Fruit fly (Drosophila melanogaster) whole organism, prepupa: ENCODE measurements around the gene CG13675.

Source experiments
- CG11294 ChIP-seq: fragments of 200-800 bp; sonication (Bioruptor generic); IDR thresholded peaks from 2 replicates; pipeline ENCODE4 v1.3.6; 2022; ENCODE audit warnings: missing biosample characterization, missing genetic modification characterization
- CG11762 ChIP-seq: fragments of 200-800 bp; sonication (Bioruptor generic); optimal IDR thresholded peaks from 3 replicates; lab custom pipeline; 2016; ENCODE audit warnings: missing biosample characterization, missing genetic modification characterization; ENCODE audit not compliant: insufficient read depth
- CG15336 ChIP-seq: fragments of 200-800 bp; sonication (Bioruptor generic); IDR thresholded peaks from 2 replicates; pipeline ENCODE4 v1.3.6; 2022; ENCODE audit warnings: missing biosample characterization, missing genetic modification characterization
- CG1621 ChIP-seq: fragments of 200-800 bp; sonication (Bioruptor generic); optimal IDR thresholded peaks from 3 replicates; lab custom pipeline; 2018; ENCODE audit warnings: missing biosample characterization, mild to moderate bottlenecking, missing genetic modification characterization
- CG16779 ChIP-seq: fragments of 200-800 bp; sonication (Bioruptor generic); optimal IDR thresholded peaks from 3 replicates; lab custom pipeline; 2017; ENCODE audit warnings: missing biosample characterization, mild to moderate bottlenecking, missing genetic modification characterization
- CG3032 ChIP-seq: fragments of 200-800 bp; optimal IDR thresholded peaks from 2 replicates; lab custom pipeline; 2019; ENCODE audit warnings: missing biosample characterization, mild to moderate bottlenecking, missing genetic modification characterization, moderate library complexity
- CG31627 ChIP-seq: fragments of 200-800 bp; sonication (Bioruptor generic); optimal IDR thresholded peaks from 3 replicates; lab custom pipeline; 2016; ENCODE audit warnings: missing biosample characterization, missing genetic modification characterization
- CG32006 ChIP-seq: fragments of 200-800 bp; sonication (Bioruptor generic); optimal IDR thresholded peaks from 3 replicates; lab custom pipeline; 2017; ENCODE audit warnings: missing biosample characterization, mild to moderate bottlenecking, missing genetic modification characterization
- CG34406 ChIP-seq: fragments of 200-800 bp; sonication (Bioruptor generic); optimal IDR thresholded peaks from 3 replicates; lab custom pipeline; 2016; ENCODE audit warnings: missing biosample characterization, missing genetic modification characterization
- CG6163 ChIP-seq: fragments of 200-800 bp; sonication (Bioruptor generic); IDR thresholded peaks from 3 replicates; pipeline ENCODE4 v1.3.6; 2022; ENCODE audit warnings: missing biosample characterization, missing genetic modification characterization
- CG6276 ChIP-seq: fragments of 200-800 bp; sonication (Bioruptor generic); optimal IDR thresholded peaks from 2 replicates; lab custom pipeline; 2017; ENCODE audit warnings: missing biosample characterization, mild to moderate bottlenecking, missing genetic modification characterization
- CG6808 ChIP-seq: fragments of 200-800 bp; sonication (Bioruptor generic); optimal IDR thresholded peaks from 3 replicates; lab custom pipeline; 2017; ENCODE audit warnings: missing biosample characterization, missing genetic modification characterization, mild to moderate bottlenecking, moderate library complexity, missing genetic modification reagents
- CG6854 ChIP-seq: fragments of 200-800 bp; sonication (Bioruptor generic); optimal IDR thresholded peaks from 2 replicates; lab custom pipeline; 2017; ENCODE audit warnings: missing biosample characterization, mild to moderate bottlenecking, missing genetic modification characterization
- CG7368 ChIP-seq: fragments of 200-800 bp; sonication (Bioruptor generic); optimal IDR thresholded peaks from 3 replicates; lab custom pipeline; 2016; ENCODE audit warnings: missing biosample characterization, missing genetic modification characterization
- CG8119 ChIP-seq: fragments of 200-800 bp; sonication (Bioruptor generic); IDR thresholded peaks from 3 replicates; pipeline ENCODE4 v1.3.6; 2022; ENCODE audit warnings: missing biosample characterization, missing genetic modification characterization
- CG8319 ChIP-seq: fragments of 200-800 bp; sonication (Bioruptor generic); optimal IDR thresholded peaks from 3 replicates; lab custom pipeline; 2016; ENCODE audit warnings: missing biosample characterization, missing genetic modification characterization
- CG8632 ChIP-seq: fragments of 200-800 bp; sonication (Bioruptor generic); optimal IDR thresholded peaks from 3 replicates; lab custom pipeline; 2016; ENCODE audit warnings: missing biosample characterization, missing genetic modification characterization
- CG9139 ChIP-seq: fragments of 200-800 bp; sonication (Bioruptor generic); optimal IDR thresholded peaks from 3 replicates; lab custom pipeline; 2017; ENCODE audit warnings: missing biosample characterization, mild to moderate bottlenecking, missing genetic modification characterization
- Eip78C ChIP-seq: fragments of 200-800 bp; sonication (Bioruptor generic); peaks from one replicate; lab custom pipeline; 2016; ENCODE audit warnings: missing biosample characterization, missing genetic modification characterization
- Ets21C ChIP-seq: fragments of 200-800 bp; sonication (Bioruptor generic); optimal IDR thresholded peaks from 3 replicates; lab custom pipeline; 2016; ENCODE audit warnings: missing biosample characterization, missing genetic modification characterization
- Gug ChIP-seq: fragments of 200-800 bp; sonication (Bioruptor generic); IDR thresholded peaks from 2 replicates; pipeline ENCODE4 v1.3.6; 2022; ENCODE audit warnings: missing biosample characterization, missing genetic modification characterization
- Hr38 ChIP-seq: sonication (Bioruptor generic); optimal IDR thresholded peaks from 2 replicates; lab custom pipeline; 2016; ENCODE audit warnings: missing biosample characterization, missing genetic modification characterization
- Hr4 ChIP-seq: fragments of 200-800 bp; sonication (Bioruptor generic); optimal IDR thresholded peaks from 3 replicates; lab custom pipeline; 2016; ENCODE audit warnings: missing biosample characterization, missing genetic modification characterization
- OdsH ChIP-seq: fragments of 200-800 bp; sonication (Bioruptor generic); optimal IDR thresholded peaks from 3 replicates; lab custom pipeline; 2016; ENCODE audit warnings: missing biosample characterization, missing genetic modification characterization
- Smox ChIP-seq: fragments of 200-800 bp; sonication (Bioruptor generic); optimal IDR thresholded peaks from 3 replicates; lab custom pipeline; 2016; ENCODE audit warnings: missing biosample characterization, missing genetic modification characterization
- Sox102F ChIP-seq: fragments of 200-800 bp; sonication (Bioruptor generic); optimal IDR thresholded peaks from 2 replicates; lab custom pipeline; 2016; ENCODE audit warnings: missing biosample characterization, mild to moderate bottlenecking, missing genetic modification characterization
- Sox14 ChIP-seq: fragments of 200-800 bp; sonication (Bioruptor generic); optimal IDR thresholded peaks from 3 replicates; lab custom pipeline; 2016; ENCODE audit warnings: missing biosample characterization, missing genetic modification characterization
- Sox15 ChIP-seq: fragments of 200-800 bp; sonication (Bioruptor generic); optimal IDR thresholded peaks from 3 replicates; lab custom pipeline; 2016; ENCODE audit warnings: missing biosample characterization, missing genetic modification characterization
- achi ChIP-seq: fragments of 200-800 bp; sonication (Bioruptor generic); optimal IDR thresholded peaks from 3 replicates; lab custom pipeline; 2016; ENCODE audit warnings: missing biosample characterization, missing genetic modification characterization
- acj6 ChIP-seq: fragments of 200-800 bp; sonication (Bioruptor generic); optimal IDR thresholded peaks from 3 replicates; lab custom pipeline; 2016; ENCODE audit warnings: missing biosample characterization, missing genetic modification characterization
- eg ChIP-seq: fragments of 200-800 bp; sonication (Bioruptor generic); IDR thresholded peaks from 3 replicates; pipeline ENCODE4 v1.3.6; 2022; ENCODE audit warnings: missing biosample characterization, missing genetic modification characterization
- esn ChIP-seq: fragments of 200-800 bp; sonication (Bioruptor generic); optimal IDR thresholded peaks from 2 replicates; lab custom pipeline; 2016; ENCODE audit warnings: missing biosample characterization, mild to moderate bottlenecking, missing genetic modification characterization, moderate library complexity
- fd85E ChIP-seq: fragments of 200-800 bp; sonication (Bioruptor generic); optimal IDR thresholded peaks from 3 replicates; lab custom pipeline; 2016; ENCODE audit warnings: missing biosample characterization, missing genetic modification characterization
- fkh ChIP-seq: fragments of 200-800 bp; sonication (Bioruptor generic); optimal IDR thresholded peaks from 3 replicates; lab custom pipeline; 2017; ENCODE audit warnings: missing biosample characterization, mild to moderate bottlenecking, missing genetic modification characterization, moderate library complexity
- pdm3 ChIP-seq: fragments of 200-800 bp; sonication (Bioruptor generic); optimal IDR thresholded peaks from 3 replicates; lab custom pipeline; 2016; ENCODE audit warnings: missing biosample characterization, missing genetic modification characterization
- salr ChIP-seq, 2 experiments: fragments of 200-800 bp; sonication (Bioruptor generic); optimal IDR thresholded peaks; 3 replicates each; lab custom pipeline; 2016 to 2018; ENCODE audit warnings: missing biosample characterization in 2 of 2, missing genetic modification characterization in 2 of 2, mild to moderate bottlenecking in 1 of 2
- ss ChIP-seq, 2 experiments: fragments of 200-800 bp; sonication (Bioruptor generic); optimal IDR thresholded peaks; 2 replicates in 1 of 2; 3 replicates in 1 of 2; lab custom pipeline; 2017 to 2018; ENCODE audit warnings: mild to moderate bottlenecking in 2 of 2, missing biosample characterization in 2 of 2, missing genetic modification characterization in 2 of 2, moderate library complexity in 1 of 2
- svp ChIP-seq: fragments of 200-800 bp; sonication (Bioruptor generic); peaks from one replicate; lab custom pipeline; 2016; ENCODE audit warnings: missing biosample characterization, missing genetic modification characterization
- vri ChIP-seq: fragments of 200-800 bp; sonication (Bioruptor generic); optimal IDR thresholded peaks from 3 replicates; lab custom pipeline; 2016; ENCODE audit warnings: missing biosample characterization, mild to moderate bottlenecking, missing genetic modification characterization

Gene CG13675

dm6 chr3L:8127712-8128210 lies 37.6 kb downstream of the CG13675 start, which contains the start of the genes Cds and Uba2 (continued):
- TF ChIP-seq CG11762 (GFP tag; lab: Kevin White, UChicago): peak; percentile 81
- TF ChIP-seq Smox (GFP tag; lab: Kevin White, UChicago): no peak
- peak; percentile 86 for TF ChIP-seq CG8632 (GFP tag; lab: Kevin White, UChicago)
- TF ChIP-seq Sox14 (GFP tag; lab: Kevin White, UChicago): peak; percentile 76
- TF ChIP-seq CG3032 (tag; lab: Kevin White, UChicago): peak; percentile 87
- peak; percentile 82 for TF ChIP-seq CG8319 (GFP tag; lab: Kevin White, UChicago)
- peak; percentile 58 for TF ChIP-seq CG6854 (GFP tag; lab: Kevin White, UChicago)
- TF ChIP-seq esn (GFP tag; lab: Kevin White, UChicago): peak; percentile 88
- TF ChIP-seq Sox15 (GFP tag; lab: Kevin White, UChicago): peak; percentile 86
- no peak for TF ChIP-seq CG6808
- no peak for TF ChIP-seq pdm3 (GFP tag; lab: Kevin White, UChicago)
- peak; percentile 90 for TF ChIP-seq Hr4
- TF ChIP-seq CG8119 (GFP tag; lab: Robert Waterston, UW): peak; percentile 83; the same call in 2 of the 3 replicates
- peak; percentile 84; the same call in 1 of the 2 replicates for TF ChIP-seq CG11294 (GFP tag; lab: Robert Waterston, UW)
- peak; percentile 89 for TF ChIP-seq Eip78C (GFP tag; lab: Kevin White, UChicago)
- peak; percentile 92 for TF ChIP-seq acj6 (GFP tag; lab: Kevin White, UChicago)
- TF ChIP-seq Hr38 (GFP tag; lab: Kevin White, UChicago): no peak
- peak; percentile 86 for TF ChIP-seq CG6163
- TF ChIP-seq Sox102F (GFP tag; lab: Kevin White, UChicago): peak; percentile 81
- TF ChIP-seq CG31627: peak; percentile 83
- TF ChIP-seq svp: peak; percentile 96
- TF ChIP-seq CG34406 (GFP tag; lab: Kevin White, UChicago): peak; percentile 88
- no peak for TF ChIP-seq CG6276 (GFP tag; lab: Kevin White, UChicago)
- TF ChIP-seq fd85E (GFP tag; lab: Kevin White, UChicago): peak; percentile 74
- TF ChIP-seq CG9139 (GFP tag; lab: Kevin White, UChicago): peak; percentile 71
- TF ChIP-seq eg (GFP tag; lab: Robert Waterston, UW): peak; percentile 92
- TF ChIP-seq ss (GFP tag; optimal IDR thresholded peaks at IDR 0.05; lab: Kevin White, UChicago): peak in 1 of 2 experiments; percentile 85
- peak; percentile 86 for TF ChIP-seq CG15336 (GFP tag; lab: Robert Waterston, UW)
- peak; percentile 93 for TF ChIP-seq OdsH (GFP tag; lab: Kevin White, UChicago)
- peak; percentile 72 for TF ChIP-seq CG7368 (GFP tag; lab: Kevin White, UChicago)
- TF ChIP-seq Gug (GFP tag; lab: Robert Waterston, UW): peak; percentile 85

- TF ChIP-seq CG11294 (GFP tag; lab: Robert Waterston, UW) (no peak), achi (no peak), CG1621 (tag; lab: Kevin White, UChicago) (no peak), salr (GFP tag; optimal IDR thresholded peaks at IDR 0.05; lab: Kevin White, UChicago) (no peak), esn (GFP tag; lab: Kevin White, UChicago) (peak; percentile 49), Smox (GFP tag; lab: Kevin White, UChicago) (no peak), Sox14 (GFP tag; lab: Kevin White, UChicago) (no peak), CG11762 (GFP tag; lab: Kevin White, UChicago) (no peak), CG16779 (no peak), vri (GFP tag; lab: Kevin White, UChicago) (peak; percentile 24), ss (GFP tag; optimal IDR thresholded peaks at IDR 0.05; lab: Kevin White, UChicago) (no peak), fd85E (GFP tag; lab: Kevin White, UChicago) (no peak), CG6854 (GFP tag; lab: Kevin White, UChicago) (no peak), CG9139 (GFP tag; lab: Kevin White, UChicago) (no peak), CG15336 (GFP tag; lab: Robert Waterston, UW) (no peak), CG31627 (no peak), fkh (GFP tag; lab: Kevin White, UChicago) (peak; percentile 37), CG32006 (GFP tag; lab: Kevin White, UChicago) (no peak), Ets21C (GFP tag; lab: Kevin White, UChicago) (no peak)
Observed at dm6 chr3L:8124481-8125359, 40.6 kb downstream of the CG13675 start, which contains the start of the genes CG7550 and mRpL36. Gene CG7550 (minus strand): TSS chr3L:8124531. Gene mRpL36 (minus strand): TSS chr3L:8125132.
